Fruit fly (Drosophila melanogaster): Measurements from ENCODE around the gene CG6254.

The CG6254 gene

dm6 chr3R:10142770-10143169 is 18.4 kb downstream of the CG6254 start, which contains the start of gene CG42759:
Gene CG42759, plus strand, starts transcription at chr3R:10143070.
- no peak for TF ChIP-seq CG33017 (tag; optimal IDR thresholded peaks at IDR 0.05)
- TF ChIP-seq tj (GFP tag; optimal IDR thresholded peaks at IDR 0.05): no peak
- TF ChIP-seq Hr96 (GFP tag; optimal IDR thresholded peaks at IDR 0.05): no peak
- no peak for TF ChIP-seq CG11617 (GFP tag; optimal IDR thresholded peaks at IDR 0.05)
- no peak for TF ChIP-seq CG12768 (GFP tag; optimal IDR thresholded peaks at IDR 0.05)
- no peak for TF ChIP-seq Mnt (GFP tag; optimal IDR thresholded peaks at IDR 0.05)
- no peak for TF ChIP-seq CG5204 (GFP tag; optimal IDR thresholded peaks at IDR 0.05)
- no peak for TF ChIP-seq CG7045 (GFP tag; optimal IDR thresholded peaks at IDR 0.05)
- no peak for TF ChIP-seq CG1620 (GFP tag; optimal IDR thresholded peaks at IDR 0.05)
- TF ChIP-seq Clk (GFP tag; optimal IDR thresholded peaks at IDR 0.05): no peak
- TF ChIP-seq kay (GFP tag; ENCODE audit: borderline replicate concordance): no peak
- TF ChIP-seq Crg-1 (GFP tag; optimal IDR thresholded peaks at IDR 0.05): no peak
- no peak for TF ChIP-seq cic (GFP tag; optimal IDR thresholded peaks at IDR 0.05)
- no peak for TF ChIP-seq toe (GFP tag; optimal IDR thresholded peaks at IDR 0.05)
- no peak for TF ChIP-seq CG14711 (tag; optimal IDR thresholded peaks at IDR 0.05)
- no peak for TF ChIP-seq cnc (optimal IDR thresholded peaks at IDR 0.05)

dm6 chr3R:10139649-10140598 is 21.2 kb downstream of the CG6254 start, which contains the start of gene tws:
Gene tws, minus strand, starts transcription at chr3R:10139772.
- TF ChIP-seq cic (GFP tag; optimal IDR thresholded peaks at IDR 0.05) (no peak), CG1620 (GFP tag; optimal IDR thresholded peaks at IDR 0.05) (peak; percentile 14), CG14711 (tag; optimal IDR thresholded peaks at IDR 0.05) (peak; percentile 21), Hr96 (GFP tag; optimal IDR thresholded peaks at IDR 0.05) (no peak), CG5204 (GFP tag; optimal IDR thresholded peaks at IDR 0.05) (peak; percentile 65), toe (GFP tag; optimal IDR thresholded peaks at IDR 0.05) (peak; percentile 50), bab1 (GFP tag; optimal IDR thresholded peaks at IDR 0.05) (peak; percentile 52), CG7045 (GFP tag; optimal IDR thresholded peaks at IDR 0.05) (no peak), tj (GFP tag; optimal IDR thresholded peaks at IDR 0.05) (peak; percentile 36), kay (GFP tag; ENCODE audit: borderline replicate concordance) (peak; percentile 76), CG11617 (GFP tag; optimal IDR thresholded peaks at IDR 0.05) (peak; percentile 76), CG7101 (tag; optimal IDR thresholded peaks at IDR 0.05) (peak; percentile 56), CG12768 (GFP tag; optimal IDR thresholded peaks at IDR 0.05) (peak; percentile 73), Mnt (GFP tag; optimal IDR thresholded peaks at IDR 0.05) (peak; percentile 32), cnc (optimal IDR thresholded peaks at IDR 0.05) (no peak), Clk (GFP tag; optimal IDR thresholded peaks at IDR 0.05) (peak; percentile 31), Crg-1 (GFP tag; optimal IDR thresholded peaks at IDR 0.05) (peak; percentile 48), ovo (GFP tag; optimal IDR thresholded peaks at IDR 0.05) (no peak), CG33017 (tag; optimal IDR thresholded peaks at IDR 0.05) (peak; percentile 22), pad (GFP tag; optimal IDR thresholded peaks at IDR 0.05) (peak; percentile 38)

dm6 chr3R:10138900-10139299 is 22.2 kb downstream of the CG6254 start:
- TF ChIP-seq CG12768 (GFP tag; optimal IDR thresholded peaks at IDR 0.05) (no peak), Crg-1 (GFP tag; optimal IDR thresholded peaks at IDR 0.05) (no peak), Mnt (GFP tag; optimal IDR thresholded peaks at IDR 0.05) (no peak), CG5204 (GFP tag; optimal IDR thresholded peaks at IDR 0.05) (no peak), cnc (optimal IDR thresholded peaks at IDR 0.05) (no peak), bab1 (GFP tag; optimal IDR thresholded peaks at IDR 0.05) (no peak), CG33017 (tag; optimal IDR thresholded peaks at IDR 0.05) (no peak), cic (GFP tag; optimal IDR thresholded peaks at IDR 0.05) (no peak), CG7045 (GFP tag; optimal IDR thresholded peaks at IDR 0.05) (no peak), Hr96 (GFP tag; optimal IDR thresholded peaks at IDR 0.05) (no peak), CG7101 (tag; optimal IDR thresholded peaks at IDR 0.05) (no peak), CG11617 (GFP tag; optimal IDR thresholded peaks at IDR 0.05) (no peak), Clk (GFP tag; optimal IDR thresholded peaks at IDR 0.05) (no peak), toe (GFP tag; optimal IDR thresholded peaks at IDR 0.05) (no peak), CG14711 (tag; optimal IDR thresholded peaks at IDR 0.05) (no peak), pad (GFP tag; optimal IDR thresholded peaks at IDR 0.05) (no peak), CG1620 (GFP tag; optimal IDR thresholded peaks at IDR 0.05) (no peak), kay (GFP tag; ENCODE audit: borderline replicate concordance) (no peak), tj (GFP tag; optimal IDR thresholded peaks at IDR 0.05) (no peak)

- TF ChIP-seq toe (GFP tag; optimal IDR thresholded peaks at IDR 0.05) (no peak), CG12768 (GFP tag; optimal IDR thresholded peaks at IDR 0.05) (no peak), Hr96 (GFP tag; optimal IDR thresholded peaks at IDR 0.05) (no peak), cnc (optimal IDR thresholded peaks at IDR 0.05) (no peak), CG14711 (tag; optimal IDR thresholded peaks at IDR 0.05) (no peak), bab1 (GFP tag; optimal IDR thresholded peaks at IDR 0.05) (no peak), cic (GFP tag; optimal IDR thresholded peaks at IDR 0.05) (no peak), CG7101 (tag; optimal IDR thresholded peaks at IDR 0.05) (no peak), Clk (GFP tag; optimal IDR thresholded peaks at IDR 0.05) (no peak), CG11617 (GFP tag; optimal IDR thresholded peaks at IDR 0.05) (no peak), Crg-1 (GFP tag; optimal IDR thresholded peaks at IDR 0.05) (no peak), CG1620 (GFP tag; optimal IDR thresholded peaks at IDR 0.05) (no peak), pad (GFP tag; optimal IDR thresholded peaks at IDR 0.05) (no peak), CG33017 (tag; optimal IDR thresholded peaks at IDR 0.05) (no peak)
These were observed 23.3 kb downstream of the CG6254 start for dm6 chr3R:10137801-10138200.

dm6 chr3R:10135011-10135410 is 26.1 kb downstream of the CG6254 start:
- TF ChIP-seq Crg-1 (GFP tag; optimal IDR thresholded peaks at IDR 0.05) (no peak), CG1620 (GFP tag; optimal IDR thresholded peaks at IDR 0.05) (no peak), toe (GFP tag; optimal IDR thresholded peaks at IDR 0.05) (no peak), cic (GFP tag; optimal IDR thresholded peaks at IDR 0.05) (no peak), pad (GFP tag; optimal IDR thresholded peaks at IDR 0.05) (no peak), Clk (GFP tag; optimal IDR thresholded peaks at IDR 0.05) (no peak), ovo (GFP tag; optimal IDR thresholded peaks at IDR 0.05) (no peak), Hr96 (GFP tag; optimal IDR thresholded peaks at IDR 0.05) (no peak), CG11617 (GFP tag; optimal IDR thresholded peaks at IDR 0.05) (no peak)

Measured in whole organism, adult.